Fruit fly (Drosophila melanogaster) whole organism, pupa: ENCODE measurements around the gene Ndc80.
A peak's percentile ranks its signal among the peaks of the same experiment; 100 is the strongest.

Experiments
- CG10348 ChIP-seq: fragments of 200-800 bp; sonication (Bioruptor generic); IDR thresholded peaks from 2 replicates; pipeline ENCODE4 v1.3.6; 2022; ENCODE audit warnings: missing biosample characterization, missing genetic modification characterization
- CG12605 ChIP-seq: fragments of 200-800 bp; sonication (Bioruptor generic); IDR thresholded peaks from 2 replicates; pipeline ENCODE4 v1.3.6; 2022; ENCODE audit warnings: missing biosample characterization, missing genetic modification characterization
- CG13204 ChIP-seq: fragments of 200-800 bp; sonication (Bioruptor generic); optimal IDR thresholded peaks from 2 replicates; lab custom pipeline; 2018; ENCODE audit warnings: missing biosample characterization, mild to moderate bottlenecking, missing genetic modification characterization, moderate library complexity
- CG14655 ChIP-seq: fragments of 200-800 bp; sonication (Bioruptor generic); optimal IDR thresholded peaks from 3 replicates; lab custom pipeline; 2017; ENCODE audit warnings: mild to moderate bottlenecking, missing biosample characterization, missing genetic modification reagents, missing genetic modification characterization
- CG15710 ChIP-seq: fragments of 200-800 bp; sonication (Bioruptor generic); optimal IDR thresholded peaks from 2 replicates; lab custom pipeline; 2018; ENCODE audit warnings: missing biosample characterization, mild to moderate bottlenecking, missing genetic modification characterization, moderate library complexity
- CG17806 ChIP-seq: fragments of 200-800 bp; sonication (Bioruptor generic); optimal IDR thresholded peaks from 2 replicates; lab custom pipeline; 2018; ENCODE audit warnings: missing biosample characterization, mild to moderate bottlenecking, missing genetic modification characterization, moderate library complexity
- CG32121 ChIP-seq: fragments of 200-800 bp; sonication (Bioruptor generic); IDR thresholded peaks from 2 replicates; pipeline ENCODE4 v1.3.6; 2022; ENCODE audit warnings: missing biosample characterization, missing genetic modification characterization
- CG34367 ChIP-seq: fragments of 200-800 bp; sonication (Bioruptor generic); optimal IDR thresholded peaks from 2 replicates; lab custom pipeline; 2018; ENCODE audit warnings: missing biosample characterization, mild to moderate bottlenecking, missing genetic modification characterization
- CG4496 ChIP-seq: fragments of 200-800 bp; sonication (Bioruptor generic); IDR thresholded peaks from 3 replicates; pipeline ENCODE4 v1.3.6; 2022; ENCODE audit warnings: missing biosample characterization, missing genetic modification characterization
- CG8159 ChIP-seq: fragments of 200-800 bp; sonication (Bioruptor generic); optimal IDR thresholded peaks from 3 replicates; lab custom pipeline; 2018; ENCODE audit warnings: missing biosample characterization, mild to moderate bottlenecking, missing genetic modification characterization, moderate library complexity
- CG8301 ChIP-seq: fragments of 200-800 bp; sonication (Bioruptor generic); optimal IDR thresholded peaks from 2 replicates; lab custom pipeline; 2018; ENCODE audit warnings: missing biosample characterization, mild to moderate bottlenecking, missing genetic modification characterization
- CG9948 ChIP-seq: fragments of 200-800 bp; sonication (Bioruptor generic); optimal IDR thresholded peaks from 2 replicates; lab custom pipeline; 2018; ENCODE audit warnings: missing biosample characterization, mild to moderate bottlenecking, missing genetic modification characterization, moderate library complexity
- D1 ChIP-seq: fragments of 200-800 bp; sonication (Bioruptor generic); optimal IDR thresholded peaks from 2 replicates; lab custom pipeline; 2018; ENCODE audit warnings: missing biosample characterization, mild to moderate bottlenecking, missing genetic modification characterization, moderate library complexity
- EcR ChIP-seq: fragments of 200-800 bp; sonication (Bioruptor generic); optimal IDR thresholded peaks from 3 replicates; lab custom pipeline; 2019; ENCODE audit warnings: missing biosample characterization, missing genetic modification characterization, mild to moderate bottlenecking, moderate library complexity, missing genetic modification reagents
- Ets98B ChIP-seq: fragments of 200-800 bp; sonication (Bioruptor generic); IDR thresholded peaks from 2 replicates; pipeline ENCODE4 v1.3.6; 2022; ENCODE audit warnings: missing biosample characterization, missing genetic modification characterization
- Pif1A ChIP-seq: fragments of 200-800 bp; sonication (Bioruptor generic); optimal IDR thresholded peaks from 3 replicates; lab custom pipeline; 2016; ENCODE audit warnings: missing biosample characterization, missing genetic modification characterization
- Pif1B ChIP-seq: fragments of 200-800 bp; sonication (Bioruptor generic); optimal IDR thresholded peaks from 3 replicates; lab custom pipeline; 2016; ENCODE audit warnings: missing biosample characterization, missing genetic modification characterization
- Snoo ChIP-seq: fragments of 200-800 bp; sonication (Bioruptor generic); optimal IDR thresholded peaks from 3 replicates; lab custom pipeline; 2017; ENCODE audit warnings: missing biosample characterization, mild to moderate bottlenecking, missing genetic modification characterization, inconsistent platforms
- fd96Ca ChIP-seq: fragments of 200-800 bp; sonication (Bioruptor generic); IDR thresholded peaks from 3 replicates; pipeline ENCODE4 v1.3.6; 2022; ENCODE audit warnings: missing biosample characterization, missing genetic modification characterization
- gl ChIP-seq: fragments of 200-800 bp; sonication (Bioruptor generic); optimal IDR thresholded peaks from 2 replicates; lab custom pipeline; 2018; ENCODE audit warnings: missing biosample characterization, mild to moderate bottlenecking, missing genetic modification characterization
- rn ChIP-seq: fragments of 200-800 bp; sonication (Bioruptor generic); IDR thresholded peaks from 2 replicates; pipeline ENCODE4 v1.3.6; 2022; ENCODE audit warnings: missing biosample characterization, missing genetic modification characterization

Gene Ndc80

DNA sequence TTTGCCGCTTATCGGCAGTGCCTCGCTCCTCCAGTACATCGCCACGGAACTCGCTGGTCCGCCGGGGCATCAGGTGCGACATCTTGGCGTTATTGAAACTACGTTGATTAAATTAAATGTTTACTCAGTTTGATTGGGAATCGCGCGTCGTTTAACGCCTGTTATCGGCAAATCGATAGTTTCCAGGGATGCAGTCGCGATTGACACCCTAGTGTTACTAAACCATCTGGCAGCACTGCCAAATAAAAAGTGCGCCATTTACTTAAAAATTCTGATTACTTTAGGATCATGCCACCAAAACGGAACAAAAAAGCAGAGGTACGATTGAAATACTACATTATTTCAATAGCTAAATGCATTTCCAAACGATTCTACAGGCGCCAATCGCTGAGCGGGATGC is at the start of gene Ndc80, which contains the start of gene BthD:
Gene Ndc80, minus strand, starts transcription at position 179 of the 400 bp plus-strand sequence.
Gene BthD, plus strand, starts transcription at position 248 of the 400 bp plus-strand sequence.
- no peak for TF ChIP-seq fd96Ca (GFP tag; lab: Robert Waterston, UW)
- TF ChIP-seq CG14655 = no peak
- no peak for TF ChIP-seq Pif1A (GFP tag; lab: Kevin White, UChicago)
- TF ChIP-seq CG8301 = no peak
- TF ChIP-seq CG4496 (GFP tag; lab: Robert Waterston, UW) = no peak
- no peak for TF ChIP-seq Ets98B (GFP tag; lab: Robert Waterston, UW)
- TF ChIP-seq CG34367 (tag; lab: Kevin White, UChicago) = no peak
- TF ChIP-seq CG32121 (GFP tag; lab: Robert Waterston, UW) = no peak

DNA sequence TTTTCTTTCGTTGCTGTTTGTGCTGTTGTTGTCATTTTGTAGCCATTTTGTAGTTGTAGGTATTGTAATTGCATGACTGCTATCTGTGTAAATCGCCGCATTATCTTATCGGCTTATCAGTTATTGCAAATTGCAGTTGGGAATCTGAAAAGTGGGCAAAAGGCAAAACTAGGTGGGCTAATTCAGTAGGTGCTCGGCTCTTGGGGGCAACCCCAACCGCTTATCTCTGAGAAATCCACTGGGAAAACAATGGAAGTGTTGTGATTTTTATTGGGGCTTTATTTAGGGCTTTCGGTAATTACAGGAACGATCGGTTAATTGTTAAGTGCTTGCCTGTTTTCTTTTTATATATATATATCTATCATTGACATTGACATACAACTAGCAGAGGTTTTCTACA is 39.3 kb upstream of the Ndc80 start:
- no peak for TF ChIP-seq CG9948 (tag; lab: Kevin White, UChicago)

DNA sequence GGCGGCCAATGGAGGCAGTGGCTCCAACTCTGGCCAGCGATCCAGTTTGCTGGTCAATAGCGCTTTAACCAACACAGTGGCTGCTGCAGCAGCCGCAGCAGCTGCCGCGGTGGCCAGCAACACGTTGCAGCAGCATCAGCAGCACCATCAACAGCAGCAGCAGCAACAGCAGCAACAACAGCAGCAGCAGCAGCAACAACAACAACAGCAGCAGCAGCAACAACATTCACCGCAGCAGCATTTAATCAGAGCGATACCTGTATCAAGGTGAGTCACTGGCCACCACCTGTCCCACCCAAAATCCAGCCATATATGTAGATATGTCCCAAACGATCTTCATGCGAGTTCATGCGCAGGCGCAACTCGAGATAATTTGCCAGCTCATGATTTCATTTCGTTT is 37.9 kb upstream of the Ndc80 start:
- TF ChIP-seq Pif1B (GFP tag; lab: Kevin White, UChicago) (no peak), Ets98B (GFP tag; lab: Robert Waterston, UW) (no peak), CG14655 (no peak), gl (tag; lab: Kevin White, UChicago) (no peak), Snoo (no peak), CG12605 (GFP tag; lab: Robert Waterston, UW) (no peak), Pif1A (GFP tag; lab: Kevin White, UChicago) (no peak), CG17806 (tag; lab: Kevin White, UChicago) (no peak), rn (GFP tag; lab: Robert Waterston, UW) (no peak), CG32121 (GFP tag; lab: Robert Waterston, UW) (no peak), EcR (no peak)

DNA sequence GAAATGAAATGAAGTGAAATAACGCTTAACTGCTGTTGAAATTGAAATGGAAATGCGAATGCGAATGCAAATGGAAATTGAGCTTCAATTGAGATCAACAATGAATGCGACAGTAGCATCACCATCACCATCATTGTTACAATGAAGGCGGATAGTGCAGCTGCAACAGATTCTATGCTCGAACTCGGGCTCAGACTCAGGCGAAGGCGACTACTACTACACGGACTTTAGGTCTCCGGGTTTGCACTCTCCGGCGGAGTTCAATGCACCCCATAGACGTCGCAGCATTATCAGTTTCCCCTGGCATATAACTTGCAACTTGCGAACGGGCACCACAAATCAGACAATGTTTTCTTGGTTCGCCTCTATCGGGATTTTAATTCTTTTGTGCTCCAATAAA is 37.0 kb upstream of the Ndc80 start:
- TF ChIP-seq CG15710 (tag; lab: Kevin White, UChicago) = no peak
- peak; percentile 79 for TF ChIP-seq EcR

DNA sequence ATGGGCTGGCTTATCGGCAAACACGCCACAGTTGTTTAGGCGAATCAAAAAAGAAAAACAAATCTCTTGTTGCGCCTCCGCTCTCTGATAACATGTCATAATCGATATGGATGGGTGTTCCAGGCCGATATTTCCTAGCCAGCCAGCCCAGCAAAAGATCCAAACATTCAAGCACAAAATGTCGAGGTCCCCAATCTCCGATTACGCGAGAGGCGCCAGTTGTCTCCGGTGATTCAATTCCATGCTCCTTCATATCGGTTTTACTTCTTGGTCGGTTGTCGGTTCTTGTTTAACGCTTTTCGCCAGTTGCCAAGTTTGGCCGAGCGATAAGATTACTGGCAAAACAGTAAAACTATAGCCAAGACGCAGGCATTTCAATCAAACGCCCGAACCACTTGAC is 34.3 kb upstream of the Ndc80 start:
- TF ChIP-seq fd96Ca (GFP tag; lab: Robert Waterston, UW) = no peak
- no peak for TF ChIP-seq Ets98B (GFP tag; lab: Robert Waterston, UW)
- TF ChIP-seq CG10348 (GFP tag; lab: Robert Waterston, UW) = no peak
- no peak for TF ChIP-seq CG9948 (tag; lab: Kevin White, UChicago)
- TF ChIP-seq CG15710 (tag; lab: Kevin White, UChicago) = no peak
- TF ChIP-seq Pif1B (GFP tag; lab: Kevin White, UChicago) = no peak
- TF ChIP-seq CG4496 (GFP tag; lab: Robert Waterston, UW) = no peak
- TF ChIP-seq rn (GFP tag; lab: Robert Waterston, UW) = no peak

DNA sequence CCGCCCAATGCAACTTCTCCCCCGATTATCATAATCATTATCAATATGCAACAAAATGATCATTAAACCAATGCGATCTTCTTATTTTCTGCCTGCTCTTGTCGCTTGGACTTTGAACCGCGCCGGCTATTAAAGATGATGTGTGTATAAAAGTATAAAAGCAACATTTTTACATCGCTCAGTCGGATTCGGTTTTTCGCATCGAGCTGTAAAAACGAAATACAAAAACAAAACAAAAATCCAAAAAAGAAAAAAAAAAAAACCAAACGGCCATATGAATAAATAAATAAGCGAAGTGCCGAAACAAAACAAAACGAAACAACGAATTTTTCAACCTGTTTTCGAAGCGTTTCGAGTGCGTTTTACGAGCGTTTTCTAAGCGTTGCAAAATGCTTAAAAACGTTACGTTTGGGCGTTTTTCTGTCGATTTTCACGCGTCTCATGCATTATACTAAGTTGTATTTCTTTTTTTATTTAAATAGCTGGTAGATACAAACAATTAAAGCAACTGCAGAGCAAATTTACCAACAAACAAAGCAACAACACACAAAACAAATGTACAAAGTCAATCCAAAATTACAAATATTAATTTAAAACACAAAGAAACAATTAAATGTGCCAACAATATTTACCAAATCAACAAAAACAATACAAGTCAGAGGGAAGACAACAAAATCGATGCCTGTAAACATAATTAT is 33.0 kb upstream of the Ndc80 start:
- no peak for TF ChIP-seq CG9948 (tag; lab: Kevin White, UChicago)
- TF ChIP-seq CG13204 = peak; percentile 78
- TF ChIP-seq rn (GFP tag; lab: Robert Waterston, UW) = no peak
- TF ChIP-seq CG14655 = peak; percentile 5
- peak; percentile 38 for TF ChIP-seq CG8159
- TF ChIP-seq Pif1A (GFP tag; lab: Kevin White, UChicago) = peak; percentile 56
- TF ChIP-seq CG32121 (GFP tag; lab: Robert Waterston, UW) = no peak
- TF ChIP-seq CG12605 (GFP tag; lab: Robert Waterston, UW) = no peak
- peak; percentile 41 for TF ChIP-seq Snoo
- TF ChIP-seq EcR = peak; percentile 61
- TF ChIP-seq gl (tag; lab: Kevin White, UChicago) = peak; percentile 80
- peak; percentile 69 for TF ChIP-seq Pif1B (GFP tag; lab: Kevin White, UChicago)
- TF ChIP-seq CG8301 = no peak
- TF ChIP-seq CG34367 (tag; lab: Kevin White, UChicago) = peak; percentile 41
- TF ChIP-seq fd96Ca (GFP tag; lab: Robert Waterston, UW) = no peak
- peak; percentile 49; the same call in 2 of the 3 replicates for TF ChIP-seq CG4496 (GFP tag; lab: Robert Waterston, UW)
- no peak for TF ChIP-seq CG17806 (tag; lab: Kevin White, UChicago)
- peak; percentile 19; the same call in 1 of the 2 replicates for TF ChIP-seq Ets98B (GFP tag; lab: Robert Waterston, UW)
- peak; percentile 46 for TF ChIP-seq CG15710 (tag; lab: Kevin White, UChicago)

DNA sequence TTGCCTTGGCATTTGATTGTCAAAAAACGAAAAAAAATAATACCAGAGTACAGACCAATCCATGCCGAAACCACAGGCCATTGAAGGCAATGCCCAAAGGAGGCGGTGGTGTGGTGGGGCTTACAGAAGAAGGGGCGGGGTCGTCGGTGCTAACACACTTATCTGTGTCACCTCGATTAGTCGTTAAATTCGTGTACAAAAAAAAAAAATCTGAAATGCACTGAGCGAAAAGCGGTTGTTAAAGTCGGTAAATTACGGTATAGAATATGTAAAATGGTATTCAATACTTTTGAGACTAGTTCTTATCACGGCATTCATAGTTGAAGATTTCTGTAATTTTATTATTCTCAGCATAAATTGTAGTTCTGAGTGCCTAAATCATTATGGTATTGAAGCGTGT is 32.1 kb upstream of the Ndc80 start:
- peak; percentile 32 for TF ChIP-seq CG9948 (tag; lab: Kevin White, UChicago)
- TF ChIP-seq CG8159 = peak; percentile 57
- TF ChIP-seq fd96Ca (GFP tag; lab: Robert Waterston, UW) = 0 out of 3 replicates have a peak, but pooled peaks have one; percentile 42
- no peak for TF ChIP-seq Pif1B (GFP tag; lab: Kevin White, UChicago)
- TF ChIP-seq Pif1A (GFP tag; lab: Kevin White, UChicago) = peak; percentile 3
- TF ChIP-seq Ets98B (GFP tag; lab: Robert Waterston, UW) = 0 out of 2 replicates have a peak, but pooled peaks have one; percentile 22
- no peak for TF ChIP-seq gl (tag; lab: Kevin White, UChicago)
- TF ChIP-seq CG15710 (tag; lab: Kevin White, UChicago) = peak; percentile 56
- peak; percentile 5 for TF ChIP-seq CG14655
- 0 out of 2 replicates have a peak, but pooled peaks have one; percentile 22 for TF ChIP-seq CG32121 (GFP tag; lab: Robert Waterston, UW)
- TF ChIP-seq CG13204 = no peak
- TF ChIP-seq CG8301 = peak; percentile 17
- TF ChIP-seq CG17806 (tag; lab: Kevin White, UChicago) = peak; percentile 58
- peak; percentile 83 for TF ChIP-seq CG4496 (GFP tag; lab: Robert Waterston, UW)
- no peak for TF ChIP-seq EcR
- TF ChIP-seq CG12605 (GFP tag; lab: Robert Waterston, UW) = no peak
- TF ChIP-seq D1 (tag; lab: Kevin White, UChicago) = no peak
- TF ChIP-seq Snoo = peak; percentile 14
- TF ChIP-seq CG10348 (GFP tag; lab: Robert Waterston, UW) = no peak
- 0 out of 2 replicates have a peak, but pooled peaks have one; percentile 24 for TF ChIP-seq rn (GFP tag; lab: Robert Waterston, UW)
- TF ChIP-seq CG34367 (tag; lab: Kevin White, UChicago) = peak; percentile 46
